Worm (Caenorhabditis elegans): Measurements from ENCODE around the gene srh-21.

DNA sequence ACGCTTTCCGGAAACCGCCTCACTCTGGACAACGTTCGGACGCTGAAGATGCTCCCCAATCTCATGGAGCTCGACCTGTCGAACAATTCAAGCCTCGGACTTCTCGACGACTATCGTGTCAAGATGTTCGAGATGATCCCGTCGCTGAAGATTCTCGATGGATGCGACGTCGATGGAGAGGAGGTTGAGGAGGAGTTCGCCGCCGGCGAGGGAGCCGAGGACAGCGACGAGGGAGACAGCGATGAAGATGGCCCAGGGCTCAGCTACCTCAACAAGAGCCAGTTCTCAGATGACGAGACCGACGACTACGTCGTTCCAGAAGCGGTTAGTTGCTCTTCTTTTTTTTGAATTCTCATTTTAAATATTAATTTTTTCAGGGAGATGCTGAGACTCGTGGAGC, 35.7 kb upstream of the srh-21 start:
- TF ChIP-seq daf-12 (tag; optimal IDR thresholded peaks at IDR 0.05) (no peak), pqm-1 (tag; optimal IDR thresholded peaks at IDR 0.05) (no peak), egl-5 (tag; optimal IDR thresholded peaks at IDR 0.05) (no peak), aly-2 (tag; optimal IDR thresholded peaks at IDR 0.05) (no peak), ztf-4 (tag; optimal IDR thresholded peaks at IDR 0.05) (no peak), nhr-12 (tag; optimal IDR thresholded peaks at IDR 0.05) (no peak), lin-39 (tag; optimal IDR thresholded peaks at IDR 0.05) (no peak), zag-1 (tag; optimal IDR thresholded peaks at IDR 0.05) (no peak), unc-62 (GFP tag; optimal IDR thresholded peaks at IDR 0.05) (no peak), nhr-25 (tag; optimal IDR thresholded peaks at IDR 0.05) (no peak), nhr-28 (tag; optimal IDR thresholded peaks at IDR 0.05) (no peak), ama-1 (optimal IDR thresholded peaks at IDR 0.05) (no peak)
